Worm (Caenorhabditis elegans): ENCODE measurements around the gene zim-2.

The zim-2 gene

ce11 chrIV:10564613-10565012, 9.6 kb downstream of the zim-2 start:
- TF ChIP-seq nhr-2 (tag; optimal IDR thresholded peaks at IDR 0.05) (no peak), nhr-237 (tag; optimal IDR thresholded peaks at IDR 0.05) (no peak), cnd-1 (tag; optimal IDR thresholded peaks at IDR 0.05) (no peak), lin-13 (tag; optimal IDR thresholded peaks at IDR 0.05) (no peak), sptf-1 (tag; optimal IDR thresholded peaks at IDR 0.05) (no peak), elt-1 (tag; optimal IDR thresholded peaks at IDR 0.05; ENCODE audit: borderline replicate concordance, insufficient read depth) (no peak), ceh-43 (GFP tag; optimal IDR thresholded peaks at IDR 0.05) (no peak), mab-5 (tag; optimal IDR thresholded peaks at IDR 0.05) (no peak), snpc-4 (tag; optimal IDR thresholded peaks at IDR 0.05) (no peak), unc-39 (tag; optimal IDR thresholded peaks at IDR 0.05) (no peak), tbx-8 (GFP tag; optimal IDR thresholded peaks at IDR 0.05) (no peak), unc-62 (GFP tag; optimal IDR thresholded peaks at IDR 0.05) (no peak), blmp-1 (tag; optimal IDR thresholded peaks at IDR 0.05) (no peak), sem-2 (GFP tag; optimal IDR thresholded peaks at IDR 0.05) (no peak), mls-2 (tag; optimal IDR thresholded peaks at IDR 0.05) (no peak), unc-120 (tag; optimal IDR thresholded peaks at IDR 0.05; ENCODE audit: poor library complexity, severe bottlenecking) (no peak), zip-8 (tag; optimal IDR thresholded peaks at IDR 0.05) (no peak)

- TF ChIP-seq mep-1 (tag; optimal IDR thresholded peaks at IDR 0.05) = no peak
- TF ChIP-seq ces-1 (GFP tag; optimal IDR thresholded peaks at IDR 0.05) = peak; percentile 67
Observed at ce11 chrIV:10565282-10565681, 10.2 kb downstream of the zim-2 start.

- TF ChIP-seq unc-62 (GFP tag; optimal IDR thresholded peaks at IDR 0.05) (no peak), nhr-237 (tag; optimal IDR thresholded peaks at IDR 0.05) (no peak)
Observed at ce11 chrIV:10567822-10568221, 12.8 kb downstream of the zim-2 start.

- TF ChIP-seq elt-1 (tag; optimal IDR thresholded peaks at IDR 0.05; ENCODE audit: borderline replicate concordance, insufficient read depth) = no peak
- TF ChIP-seq bed-3 (GFP tag; optimal IDR thresholded peaks at IDR 0.05) = no peak
- TF ChIP-seq blmp-1 (tag; optimal IDR thresholded peaks at IDR 0.05) = peak; percentile 4
- TF ChIP-seq nhr-28 (tag; optimal IDR thresholded peaks at IDR 0.05) = no peak
- no peak for TF ChIP-seq mls-2 (tag; optimal IDR thresholded peaks at IDR 0.05)
- peak; percentile 37 for TF ChIP-seq zip-8 (tag; optimal IDR thresholded peaks at IDR 0.05)
- TF ChIP-seq elt-3 (tag; optimal IDR thresholded peaks at IDR 0.05) = peak; percentile 41
- no peak for TF ChIP-seq lsy-2 (tag; optimal IDR thresholded peaks at IDR 0.05)
Observed at ce11 chrIV:10570065-10570464, 15.0 kb downstream of the zim-2 start.

- TF ChIP-seq hlh-1 (tag; optimal IDR thresholded peaks at IDR 0.05) (no peak), ces-1 (GFP tag; optimal IDR thresholded peaks at IDR 0.05) (peak; percentile 94)
Observed at ce11 chrIV:10571020-10571419, 16.0 kb downstream of the zim-2 start.

- TF ChIP-seq ces-1 (GFP tag; optimal IDR thresholded peaks at IDR 0.05) = peak; percentile 72
- TF ChIP-seq cnd-1 (tag; optimal IDR thresholded peaks at IDR 0.05) = no peak
Observed at ce11 chrIV:10573471-10573870, 18.4 kb downstream of the zim-2 start.

ce11 chrIV:10574471-10574870, 19.4 kb downstream of the zim-2 start:
- TF ChIP-seq sptf-1 (tag; optimal IDR thresholded peaks at IDR 0.05) (no peak), ces-1 (GFP tag; optimal IDR thresholded peaks at IDR 0.05) (peak; percentile 35)

ce11 chrIV:10576050-10576449, 21.0 kb downstream of the zim-2 start, which contains the start of gene efn-2:
TSS of gene efn-2 (plus strand) at chrIV:10576350.
- TF ChIP-seq unc-120 (tag; optimal IDR thresholded peaks at IDR 0.05; ENCODE audit: poor library complexity, severe bottlenecking) (no peak), cnd-1 (tag; optimal IDR thresholded peaks at IDR 0.05) (no peak)

ce11 chrIV:10576624-10577023, 21.6 kb downstream of the zim-2 start:
- no peak for TF ChIP-seq lsy-2 (tag; optimal IDR thresholded peaks at IDR 0.05)
- TF ChIP-seq ham-2 (GFP tag; optimal IDR thresholded peaks at IDR 0.05) = peak; percentile 72
- TF ChIP-seq elt-1 (tag; optimal IDR thresholded peaks at IDR 0.05; ENCODE audit: borderline replicate concordance, insufficient read depth) = peak; percentile 27
- TF ChIP-seq unc-120 (tag; optimal IDR thresholded peaks at IDR 0.05; ENCODE audit: poor library complexity, severe bottlenecking) = no peak
- no peak for TF ChIP-seq lin-13 (tag; optimal IDR thresholded peaks at IDR 0.05)
- no peak for TF ChIP-seq blmp-1 (tag; optimal IDR thresholded peaks at IDR 0.05)
- TF ChIP-seq bed-3 (GFP tag; optimal IDR thresholded peaks at IDR 0.05) = no peak
- peak; percentile 31 for TF ChIP-seq elt-3 (tag; optimal IDR thresholded peaks at IDR 0.05)
- no peak for TF ChIP-seq tbx-8 (GFP tag; optimal IDR thresholded peaks at IDR 0.05)
